Fruit fly (Drosophila melanogaster) whole organism, embryonic: ENCODE results near the gene RpLP1.

Experiments
- Atf3 ChIP-seq: fragments of 200-800 bp; sonication (Bioruptor generic); optimal IDR thresholded peaks from 3 replicates; lab custom pipeline; 2016; ENCODE audit warnings: missing biosample characterization, missing genetic modification characterization
- Atf6 ChIP-seq: fragments of 200-800 bp; sonication (Bioruptor generic); IDR thresholded peaks from 2 replicates; pipeline ENCODE4 v1.3.6; 2022; ENCODE audit warnings: missing biosample characterization, missing genetic modification characterization
- B-H2 ChIP-seq: fragments of 200-800 bp; sonication (Bioruptor generic); optimal IDR thresholded peaks from 2 replicates; lab custom pipeline; 2018; ENCODE audit warnings: missing biosample characterization, mild to moderate bottlenecking, missing genetic modification characterization
- Bgb ChIP-seq: fragments of 200-800 bp; sonication (Bioruptor generic); IDR thresholded peaks from 2 replicates; pipeline ENCODE4 v1.3.6; 2022; ENCODE audit warnings: missing biosample characterization, missing genetic modification characterization; ENCODE audit not compliant: partially characterized antibody
- CG10267 ChIP-seq: fragments of 200-800 bp; sonication (Bioruptor generic); optimal IDR thresholded peaks from 2 replicates; lab custom pipeline; 2018; ENCODE audit warnings: missing biosample characterization, mild to moderate bottlenecking, missing genetic modification characterization, moderate library complexity
- CG11696 ChIP-seq: fragments of 200-800 bp; sonication (Bioruptor generic); IDR thresholded peaks from 2 replicates; pipeline ENCODE4 v1.3.6; 2022; ENCODE audit warnings: missing biosample characterization, missing genetic modification characterization
- CG12104 ChIP-seq: fragments of 200-800 bp; sonication (Bioruptor generic); optimal IDR thresholded peaks from 3 replicates; lab custom pipeline; 2016; ENCODE audit warnings: missing biosample characterization, missing genetic modification characterization
- CG13624 ChIP-seq: fragments of 200-800 bp; sonication (Bioruptor generic); optimal IDR thresholded peaks from 2 replicates; lab custom pipeline; 2016; ENCODE audit warnings: missing biosample characterization, missing genetic modification characterization
- CG13775 ChIP-seq: fragments of 200-800 bp; sonication (Bioruptor generic); optimal IDR thresholded peaks from 3 replicates; lab custom pipeline; 2017; ENCODE audit warnings: missing biosample characterization, mild to moderate bottlenecking, missing genetic modification characterization
- CG14667 ChIP-seq: fragments of 200-800 bp; sonication (Bioruptor generic); IDR thresholded peaks from 2 replicates; pipeline ENCODE4 v1.3.6; 2022; ENCODE audit warnings: missing biosample characterization, missing genetic modification characterization
- CG14860 ChIP-seq: fragments of 200-800 bp; sonication (Bioruptor generic); IDR thresholded peaks from 3 replicates; pipeline ENCODE4 v1.3.6; 2022; ENCODE audit warnings: missing biosample characterization, missing genetic modification characterization; ENCODE audit not compliant: partially characterized antibody
- CG15073 ChIP-seq: fragments of 200-800 bp; sonication (Bioruptor generic); optimal IDR thresholded peaks from 2 replicates; lab custom pipeline; 2016; ENCODE audit warnings: missing biosample characterization, missing genetic modification characterization
- CG1647 ChIP-seq: fragments of 200-800 bp; sonication (Bioruptor generic); optimal IDR thresholded peaks from 3 replicates; lab custom pipeline; 2016; ENCODE audit warnings: missing biosample characterization, missing genetic modification characterization
- CG17385 ChIP-seq: fragments of 200-800 bp; sonication (Bioruptor generic); optimal IDR thresholded peaks from 3 replicates; lab custom pipeline; 2018; ENCODE audit warnings: missing biosample characterization, mild to moderate bottlenecking, missing genetic modification characterization
- CG17568 ChIP-seq: fragments of 200-800 bp; sonication (Bioruptor generic); optimal IDR thresholded peaks from 2 replicates; lab custom pipeline; 2018; ENCODE audit warnings: missing biosample characterization, mild to moderate bottlenecking, missing genetic modification characterization, moderate library complexity
- CG17612 ChIP-seq: fragments of 200-800 bp; sonication (Bioruptor generic); IDR thresholded peaks from 2 replicates; pipeline ENCODE4 v1.3.6; 2022; ENCODE audit warnings: missing biosample characterization, missing genetic modification characterization
- CG2129 ChIP-seq: fragments of 200-800 bp; sonication (Bioruptor generic); IDR thresholded peaks from 2 replicates; pipeline ENCODE4 v1.3.6; 2022; ENCODE audit warnings: missing biosample characterization, missing genetic modification characterization; ENCODE audit not compliant: partially characterized antibody
- CG2202 ChIP-seq: fragments of 200-800 bp; sonication (Bioruptor generic); optimal IDR thresholded peaks from 2 replicates; lab custom pipeline; 2018; ENCODE audit warnings: missing biosample characterization, mild to moderate bottlenecking, missing genetic modification characterization
- CG31224 ChIP-seq: fragments of 200-800 bp; sonication (Bioruptor generic); IDR thresholded peaks from 2 replicates; pipeline ENCODE4 v1.3.6; 2022; ENCODE audit warnings: missing biosample characterization, missing genetic modification characterization
- CG32532 ChIP-seq: fragments of 200-800 bp; sonication (Bioruptor generic); IDR thresholded peaks from 2 replicates; pipeline ENCODE4 v1.3.6; 2022; ENCODE audit warnings: missing biosample characterization, missing genetic modification characterization
- CG4707 ChIP-seq: fragments of 200-800 bp; sonication (Bioruptor generic); optimal IDR thresholded peaks from 2 replicates; lab custom pipeline; 2018; ENCODE audit warnings: missing biosample characterization, mild to moderate bottlenecking, missing genetic modification characterization, moderate library complexity
- CG6765 ChIP-seq: fragments of 200-800 bp; sonication (Bioruptor generic); optimal IDR thresholded peaks from 3 replicates; lab custom pipeline; 2017; ENCODE audit warnings: missing biosample characterization, mild to moderate bottlenecking, missing genetic modification characterization
- CG7357 ChIP-seq: fragments of 200-800 bp; sonication (Bioruptor generic); IDR thresholded peaks from 3 replicates; pipeline ENCODE4 v1.3.6; 2022; ENCODE audit warnings: missing biosample characterization, missing genetic modification characterization
- CG7928 ChIP-seq: fragments of 200-800 bp; sonication (Bioruptor generic); optimal IDR thresholded peaks from 2 replicates; lab custom pipeline; 2017; ENCODE audit warnings: missing biosample characterization, mild to moderate bottlenecking, missing genetic modification characterization
- CG8089 ChIP-seq: fragments of 200-800 bp; sonication (Bioruptor generic); optimal IDR thresholded peaks from 3 replicates; lab custom pipeline; 2016; ENCODE audit warnings: missing biosample characterization, missing genetic modification characterization
- Dip2 ChIP-seq: fragments of 200-800 bp; sonication (Bioruptor generic); IDR thresholded peaks from 2 replicates; pipeline ENCODE4 v1.3.6; 2022; ENCODE audit warnings: missing biosample characterization, missing genetic modification characterization
- E2f1 ChIP-seq: fragments of 200-800 bp; sonication (Bioruptor generic); IDR thresholded peaks from 2 replicates; pipeline ENCODE4 v1.3.6; 2022; ENCODE audit warnings: missing biosample characterization, missing genetic modification characterization
- ERR ChIP-seq: fragments of 200-800 bp; sonication (Bioruptor generic); optimal IDR thresholded peaks from 2 replicates; lab custom pipeline; 2016; ENCODE audit warnings: missing biosample characterization, missing genetic modification characterization
- Ets65A ChIP-seq: fragments of 200-800 bp; sonication (Bioruptor generic); peaks from one replicate; lab custom pipeline; 2016; ENCODE audit warnings: missing biosample characterization, missing genetic modification characterization
- Gsc ChIP-seq: fragments of 200-800 bp; sonication (Bioruptor generic); IDR thresholded peaks from 2 replicates; pipeline ENCODE4 v1.3.6; 2022; ENCODE audit warnings: missing biosample characterization, missing genetic modification characterization
- Hmr ChIP-seq: fragments of 200-800 bp; sonication (Bioruptor generic); optimal IDR thresholded peaks from 3 replicates; lab custom pipeline; 2017; ENCODE audit warnings: mild to moderate bottlenecking, missing biosample characterization, missing genetic modification reagents, missing genetic modification characterization
- Hmx ChIP-seq: fragments of 200-800 bp; sonication (Bioruptor generic); optimal IDR thresholded peaks from 2 replicates; lab custom pipeline; 2016; ENCODE audit warnings: missing biosample characterization, missing genetic modification characterization
- Hsf ChIP-seq: fragments of 200-800 bp; sonication (Bioruptor generic); optimal IDR thresholded peaks from 3 replicates; lab custom pipeline; 2016; ENCODE audit warnings: missing biosample characterization, missing genetic modification characterization
- Jarid2 ChIP-seq: fragments of 200-800 bp; sonication (Bioruptor generic); optimal IDR thresholded peaks from 3 replicates; lab custom pipeline; 2017; ENCODE audit warnings: mild to moderate bottlenecking, missing biosample characterization, missing genetic modification reagents, missing genetic modification characterization
- Lhr ChIP-seq: fragments of 200-800 bp; sonication (Bioruptor generic); optimal IDR thresholded peaks from 3 replicates; lab custom pipeline; 2017; ENCODE audit warnings: mild to moderate bottlenecking, missing biosample characterization, missing genetic modification reagents, missing genetic modification characterization
- Side ChIP-seq: fragments of 200-800 bp; sonication (Bioruptor generic); optimal IDR thresholded peaks from 2 replicates; lab custom pipeline; 2016; ENCODE audit warnings: missing biosample characterization, missing genetic modification characterization
- Taf1 ChIP-seq: fragments of 200-800 bp; sonication (Bioruptor generic); IDR thresholded peaks from 2 replicates; pipeline ENCODE4 v1.3.6; 2022; ENCODE audit warnings: missing biosample characterization, missing genetic modification characterization
- amos ChIP-seq: fragments of 200-800 bp; sonication (Bioruptor generic); IDR thresholded peaks from 2 replicates; pipeline ENCODE4 v1.3.6; 2022; ENCODE audit warnings: missing biosample characterization, missing genetic modification characterization; ENCODE audit not compliant: partially characterized antibody
- aop ChIP-seq: fragments of 200-800 bp; sonication (Bioruptor generic); IDR thresholded peaks from 2 replicates; pipeline ENCODE4 v1.3.6; 2022; ENCODE audit warnings: missing biosample characterization, missing genetic modification characterization
- az2 ChIP-seq: fragments of 200-800 bp; sonication (Bioruptor generic); optimal IDR thresholded peaks from 3 replicates; lab custom pipeline; 2016; ENCODE audit warnings: missing biosample characterization, missing genetic modification characterization
- croc ChIP-seq: fragments of 200-800 bp; sonication (Bioruptor generic); conservative IDR thresholded peaks from 3 replicates; pipeline ENCODE4 v1.3.6; 2022; ENCODE audit warnings: missing biosample characterization, missing genetic modification characterization
- dmrt99B ChIP-seq: fragments of 200-800 bp; sonication (Bioruptor generic); optimal IDR thresholded peaks from 2 replicates; lab custom pipeline; 2018; ENCODE audit warnings: missing biosample characterization, mild to moderate bottlenecking, missing genetic modification characterization, moderate library complexity
- gcm2 ChIP-seq: fragments of 200-800 bp; sonication (Bioruptor generic); optimal IDR thresholded peaks from 2 replicates; lab custom pipeline; 2016; ENCODE audit warnings: missing biosample characterization, missing genetic modification characterization
- grn ChIP-seq: fragments of 200-800 bp; sonication (Bioruptor generic); optimal IDR thresholded peaks from 3 replicates; lab custom pipeline; 2017; ENCODE audit warnings: missing biosample characterization, missing genetic modification characterization
- hbn ChIP-seq: fragments of 200-800 bp; sonication (Bioruptor generic); IDR thresholded peaks from 2 replicates; pipeline ENCODE4 v1.3.6; 2022; ENCODE audit warnings: missing biosample characterization, missing genetic modification characterization; ENCODE audit not compliant: partially characterized antibody
- ind ChIP-seq: fragments of 200-800 bp; sonication (Bioruptor generic); optimal IDR thresholded peaks from 3 replicates; lab custom pipeline; 2016; ENCODE audit warnings: missing biosample characterization, missing genetic modification characterization
- insv ChIP-seq, 2 experiments: fragments of 200-800 bp; sonication (Bioruptor generic); optimal IDR thresholded peaks; 3 replicates each; lab custom pipeline; 2016 to 2018; ENCODE audit warnings: missing biosample characterization in 2 of 2, missing genetic modification characterization in 2 of 2
- jumu ChIP-seq: fragments of 200-800 bp; sonication (Bioruptor generic); optimal IDR thresholded peaks from 3 replicates; lab custom pipeline; 2016; ENCODE audit warnings: missing biosample characterization, missing genetic modification characterization
- p53 ChIP-seq: fragments of 200-800 bp; sonication (Bioruptor generic); optimal IDR thresholded peaks from 2 replicates; lab custom pipeline; 2016; ENCODE audit warnings: missing biosample characterization, missing genetic modification characterization
- pfk ChIP-seq: fragments of 200-800 bp; sonication (Bioruptor generic); optimal IDR thresholded peaks from 2 replicates; lab custom pipeline; 2018; ENCODE audit warnings: missing biosample characterization, mild to moderate bottlenecking, missing genetic modification characterization, moderate library complexity
- trh ChIP-seq: fragments of 200-800 bp; sonication (Bioruptor generic); optimal IDR thresholded peaks from 2 replicates; lab custom pipeline; 2016; ENCODE audit warnings: missing biosample characterization, missing genetic modification characterization
- twi ChIP-seq: fragments of 200-800 bp; optimal IDR thresholded peaks from 2 replicates; lab custom pipeline; 2019; ENCODE audit warnings: missing biosample characterization, mild to moderate bottlenecking, missing genetic modification characterization, moderate library complexity
- wdn ChIP-seq: fragments of 200-800 bp; sonication (Bioruptor generic); IDR thresholded peaks from 2 replicates; pipeline ENCODE4 v1.3.6; 2022; ENCODE audit warnings: missing biosample characterization, missing genetic modification characterization

Gene RpLP1

dm6 chr2L:469912-470311, 50.2 kb downstream of the RpLP1 start (continued):
- TF ChIP-seq Atf3 (GFP tag; lab: Kevin White, UChicago) (no peak), trh (GFP tag; lab: Kevin White, UChicago) (no peak), Side (GFP tag; lab: Kevin White, UChicago) (no peak), E2f1 (GFP tag; lab: Robert Waterston, UW) (no peak), ind (no peak), CG13624 (GFP tag; lab: Kevin White, UChicago) (no peak), ERR (GFP tag; lab: Kevin White, UChicago) (no peak), CG17612 (GFP tag; lab: Robert Waterston, UW) (no peak), CG11696 (peak; percentile 78), wdn (no peak), Gsc (GFP tag; lab: Robert Waterston, UW) (no peak), CG6765 (no peak), CG4707 (GFP tag; lab: Kevin White, UChicago) (peak; percentile 26), CG2129 (no peak), jumu (GFP tag; lab: Kevin White, UChicago) (no peak), CG7928 (GFP tag; lab: Kevin White, UChicago) (no peak), CG31224 (GFP tag; lab: Robert Waterston, UW) (no peak), Hmx (GFP tag; lab: Kevin White, UChicago) (no peak), Hmr (peak; percentile 6), pfk (GFP tag; lab: Kevin White, UChicago) (no peak), Dip2 (GFP tag; lab: Robert Waterston, UW) (no peak), CG1647 (GFP tag; lab: Kevin White, UChicago) (no peak), Taf1 (GFP tag; lab: Robert Waterston, UW) (no peak), hbn (GFP tag; lab: Robert Waterston, UW) (no peak), insv (GFP tag; optimal IDR thresholded peaks at IDR 0.05; lab: Kevin White, UChicago) (no peak), Jarid2 (GFP tag; lab: Kevin White, UChicago) (no peak), CG8089 (GFP tag; lab: Kevin White, UChicago) (no peak), CG14667 (GFP tag; lab: Robert Waterston, UW) (no peak), Atf6 (GFP tag; lab: Robert Waterston, UW) (0 out of 2 replicates have a peak, but pooled peaks have one; percentile 8), gcm2 (GFP tag; lab: Kevin White, UChicago) (no peak), twi (tag; lab: Kevin White, UChicago) (no peak), grn (no peak), Hsf (GFP tag; lab: Kevin White, UChicago) (no peak), CG2202 (peak; percentile 45), CG17385 (peak; percentile 17), CG7357 (no peak), Bgb (GFP tag; lab: Robert Waterston, UW) (no peak), CG12104 (GFP tag; lab: Kevin White, UChicago) (no peak), CG10267 (no peak), dmrt99B (tag; lab: Kevin White, UChicago) (no peak), amos (GFP tag; lab: Robert Waterston, UW) (no peak), CG13775 (no peak), B-H2 (GFP tag; lab: Kevin White, UChicago) (no peak), aop (GFP tag; lab: Robert Waterston, UW) (no peak), az2 (no peak), Ets65A (GFP tag; lab: Kevin White, UChicago) (no peak), CG14860 (GFP tag; lab: Robert Waterston, UW) (no peak), Lhr (GFP tag; lab: Kevin White, UChicago) (no peak), p53 (GFP tag; lab: Kevin White, UChicago) (no peak), croc (no peak), CG32532 (no peak), CG15073 (GFP tag; lab: Kevin White, UChicago) (peak; percentile 38), CG17568 (peak; percentile 31)
